Fruit fly (Drosophila melanogaster) whole organism, prepupa: ENCODE measurements around the gene CG12885.

ENCODE experiments used
- CG32006 ChIP-seq: fragments of 200-800 bp; sonication (Bioruptor generic); optimal IDR thresholded peaks from 3 replicates; lab custom pipeline; 2017; ENCODE audit warnings: missing biosample characterization, mild to moderate bottlenecking, missing genetic modification characterization
- CG34406 ChIP-seq: fragments of 200-800 bp; sonication (Bioruptor generic); optimal IDR thresholded peaks from 3 replicates; lab custom pipeline; 2016; ENCODE audit warnings: missing biosample characterization, missing genetic modification characterization
- CG6854 ChIP-seq: fragments of 200-800 bp; sonication (Bioruptor generic); optimal IDR thresholded peaks from 2 replicates; lab custom pipeline; 2017; ENCODE audit warnings: missing biosample characterization, mild to moderate bottlenecking, missing genetic modification characterization
- CG8119 ChIP-seq: fragments of 200-800 bp; sonication (Bioruptor generic); IDR thresholded peaks from 3 replicates; pipeline ENCODE4 v1.3.6; 2022; ENCODE audit warnings: missing biosample characterization, missing genetic modification characterization
- Eip75B ChIP-seq: fragments of 200-800 bp; sonication (Bioruptor generic); optimal IDR thresholded peaks from 3 replicates; lab custom pipeline; 2016; ENCODE audit warnings: missing biosample characterization, missing genetic modification characterization
- Eip93F ChIP-seq: fragments of 200-800 bp; sonication (Bioruptor generic); optimal IDR thresholded peaks from 2 replicates; lab custom pipeline; 2016; ENCODE audit warnings: missing biosample characterization, mild to moderate bottlenecking, missing genetic modification characterization
- Gug ChIP-seq: fragments of 200-800 bp; sonication (Bioruptor generic); IDR thresholded peaks from 2 replicates; pipeline ENCODE4 v1.3.6; 2022; ENCODE audit warnings: missing biosample characterization, missing genetic modification characterization
- Hr4 ChIP-seq: fragments of 200-800 bp; sonication (Bioruptor generic); optimal IDR thresholded peaks from 3 replicates; lab custom pipeline; 2016; ENCODE audit warnings: missing biosample characterization, missing genetic modification characterization
- Met ChIP-seq: fragments of 200-800 bp; sonication (Bioruptor generic); optimal IDR thresholded peaks from 3 replicates; lab custom pipeline; 2016; ENCODE audit warnings: missing biosample characterization, missing genetic modification characterization
- Smox ChIP-seq: fragments of 200-800 bp; sonication (Bioruptor generic); optimal IDR thresholded peaks from 3 replicates; lab custom pipeline; 2016; ENCODE audit warnings: missing biosample characterization, missing genetic modification characterization
- achi ChIP-seq: fragments of 200-800 bp; sonication (Bioruptor generic); optimal IDR thresholded peaks from 3 replicates; lab custom pipeline; 2016; ENCODE audit warnings: missing biosample characterization, missing genetic modification characterization
- dsx ChIP-seq: fragments of 200-800 bp; optimal IDR thresholded peaks from 3 replicates; lab custom pipeline; 2019; ENCODE audit warnings: missing biosample characterization, mild to moderate bottlenecking, missing genetic modification characterization, moderate library complexity; ENCODE audit not compliant: poor library complexity, severe bottlenecking
- pdm3 ChIP-seq: fragments of 200-800 bp; sonication (Bioruptor generic); optimal IDR thresholded peaks from 3 replicates; lab custom pipeline; 2016; ENCODE audit warnings: missing biosample characterization, missing genetic modification characterization
- spab ChIP-seq: fragments of 200-800 bp; sonication (Bioruptor generic); optimal IDR thresholded peaks from 2 replicates; lab custom pipeline; 2017; ENCODE audit warnings: missing biosample characterization, mild to moderate bottlenecking, missing genetic modification characterization, missing genetic modification reagents

- TF ChIP-seq Smox (GFP tag; lab: Kevin White, UChicago) = no peak
- TF ChIP-seq CG6854 (GFP tag; lab: Kevin White, UChicago) = peak; percentile 27
- no peak for TF ChIP-seq Gug (GFP tag; lab: Robert Waterston, UW)
- no peak for TF ChIP-seq Met (GFP tag; lab: Kevin White, UChicago)
- no peak for TF ChIP-seq CG8119 (GFP tag; lab: Robert Waterston, UW)
- TF ChIP-seq Eip93F (GFP tag; lab: Kevin White, UChicago) = no peak
- TF ChIP-seq CG32006 = no peak
- no peak for TF ChIP-seq Hr4 (GFP tag; lab: Kevin White, UChicago)
- no peak for TF ChIP-seq pdm3 (GFP tag; lab: Kevin White, UChicago)
- TF ChIP-seq Eip75B = no peak
- TF ChIP-seq spab (GFP tag; lab: Kevin White, UChicago) = no peak
- TF ChIP-seq dsx (GFP tag; lab: Kevin White, UChicago) = no peak
- no peak for TF ChIP-seq achi (GFP tag; lab: Kevin White, UChicago)
- TF ChIP-seq CG34406 (GFP tag; lab: Kevin White, UChicago) = no peak
Observed at dm6 chr3R:27580274-27581011, 59.8 kb downstream of the CG12885 start.
